Fruit fly (Drosophila melanogaster) Kc167 (cell line): Measurements from ENCODE around the gene CG14374.

Experiments used
- Myc ChIP-seq: fragments of >200 bp; optimal IDR thresholded peaks from 2 replicates; lab custom pipeline; 2017; ENCODE audit warnings: missing external identifiers
- Sin3A ChIP-seq: fragments of >200 bp; optimal IDR thresholded peaks from 2 replicates; lab custom pipeline; 2018; ENCODE audit warnings: missing external identifiers
- h ChIP-seq: fragments of >200 bp; optimal IDR thresholded peaks from 3 replicates; lab custom pipeline; 2018; ENCODE audit warnings: missing external identifiers
- insv ChIP-seq: fragments of >200 bp; optimal IDR thresholded peaks from 3 replicates; lab custom pipeline; 2018; ENCODE audit warnings: missing external identifiers
- psq ChIP-seq: fragments of >200 bp; optimal IDR thresholded peaks from 2 replicates; lab custom pipeline; 2017; ENCODE audit warnings: missing external identifiers
- ttk ChIP-seq: sonication (Bioruptor generic); optimal IDR thresholded peaks from 2 replicates; lab custom pipeline; 2017; ENCODE audit warnings: missing external identifiers

The CG14374 gene

dm6 chr3R:13388160-13388870 lies 8.6 kb downstream of the CG14374 start, which contains the start of gene CG9799:
Gene CG9799 (minus strand): TSS chr3R:13388709.
- no peak for TF ChIP-seq ttk
- TF ChIP-seq h = peak; percentile 23

- TF ChIP-seq ttk (no peak), Myc (lab: Kevin White, UChicago) (no peak), psq (lab: Kevin White, UChicago) (no peak), insv (lab: Kevin White, UChicago) (no peak), h (no peak), Sin3A (no peak)
Observed at dm6 chr3R:13385105-13385504, 11.8 kb downstream of the CG14374 start.

DNA sequence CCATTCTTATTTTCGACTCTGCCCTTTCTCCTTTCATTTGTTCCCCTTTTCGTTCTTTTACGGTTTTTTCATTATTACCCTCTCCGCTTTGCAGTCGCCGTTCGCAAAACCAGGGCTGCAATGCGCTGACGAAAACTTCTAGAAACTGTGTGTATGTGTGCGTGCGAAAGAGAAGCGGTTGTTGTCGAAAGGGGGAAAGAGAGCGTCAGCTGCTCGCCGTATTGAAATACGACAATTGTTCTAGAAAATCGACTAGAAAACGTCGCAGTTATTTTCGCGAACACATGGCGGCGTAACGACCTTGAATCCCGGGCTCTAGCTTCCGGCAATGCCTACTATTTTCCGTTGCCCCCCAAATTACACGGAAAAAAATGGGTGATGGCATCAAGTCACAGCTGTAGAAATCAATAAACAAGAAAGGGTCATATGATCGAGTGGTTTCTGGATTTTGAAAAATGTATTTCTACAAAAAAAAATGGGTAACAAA lies 14.2 kb downstream of the CG14374 start:
- TF ChIP-seq Myc (lab: Kevin White, UChicago) = no peak

DNA sequence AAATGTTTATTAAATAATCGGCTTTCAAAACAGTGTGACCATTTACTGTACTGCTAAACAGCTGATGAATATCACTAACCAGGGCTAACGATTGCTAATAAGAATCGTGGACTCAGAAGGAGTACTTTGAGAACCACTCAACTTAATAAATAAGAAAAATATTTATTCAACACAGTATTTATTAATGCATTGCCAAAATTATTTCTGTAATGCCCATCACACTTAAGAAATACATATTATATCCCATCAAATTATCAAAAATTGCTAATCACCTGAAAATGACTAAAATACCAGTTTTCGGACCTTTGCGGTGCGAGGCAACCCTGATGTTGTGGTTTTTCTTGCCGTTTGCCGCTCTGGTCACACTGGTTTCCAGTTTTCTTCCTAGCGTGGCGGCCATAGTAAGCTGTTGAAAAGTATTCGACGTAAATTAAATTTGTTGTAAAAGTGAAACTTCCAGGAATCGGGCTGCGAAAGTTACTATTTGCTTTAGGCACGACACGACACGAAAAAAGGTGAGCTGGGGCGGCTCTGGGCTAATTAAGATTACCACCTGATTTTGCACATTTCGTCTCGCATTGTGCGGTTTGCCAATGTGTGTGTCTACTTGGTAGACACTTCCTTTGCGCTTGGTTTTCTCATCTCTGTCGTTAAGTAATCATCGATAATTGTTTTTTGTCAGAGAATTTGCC lies 15.1 kb downstream of the CG14374 start, which contains the start of the genes mRpS21 and Droj2:
Gene mRpS21, minus strand, starts transcription at position 66 of the 692 bp plus-strand sequence.
Gene Droj2, plus strand, starts transcription at position 363 of the 692 bp plus-strand sequence.
- TF ChIP-seq insv (lab: Kevin White, UChicago) (no peak), h (no peak), Sin3A (no peak), ttk (no peak), Myc (lab: Kevin White, UChicago) (no peak), psq (lab: Kevin White, UChicago) (no peak)

DNA sequence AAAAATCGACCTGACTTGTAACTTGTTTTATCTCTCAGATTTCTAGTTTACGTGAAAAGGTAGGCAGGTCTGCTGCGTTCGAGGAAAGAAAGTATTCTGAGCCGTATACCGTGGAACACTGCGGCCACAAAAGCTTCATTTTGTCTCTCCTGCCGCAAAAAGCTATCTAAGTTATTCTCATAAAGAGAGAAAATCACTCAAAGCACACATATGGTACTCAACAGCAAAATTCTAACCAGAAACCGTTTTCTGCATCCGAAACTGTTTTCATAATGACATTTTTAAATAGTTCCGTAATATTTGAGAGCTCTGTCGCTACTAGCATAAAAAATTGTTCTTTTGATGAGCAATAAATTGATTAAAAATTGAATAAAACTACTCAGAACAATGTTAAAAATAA lies 17.3 kb downstream of the CG14374 start, which contains the start of the genes CG9813 and CG8870:
Gene CG9813, minus strand, starts transcription at position 101 of the 400 bp plus-strand sequence.
Gene CG8870, plus strand, starts transcription at position 168 of the 400 bp plus-strand sequence.
- no peak for TF ChIP-seq psq (lab: Kevin White, UChicago)
- no peak for TF ChIP-seq h
- no peak for TF ChIP-seq Sin3A
- no peak for TF ChIP-seq insv (lab: Kevin White, UChicago)

DNA sequence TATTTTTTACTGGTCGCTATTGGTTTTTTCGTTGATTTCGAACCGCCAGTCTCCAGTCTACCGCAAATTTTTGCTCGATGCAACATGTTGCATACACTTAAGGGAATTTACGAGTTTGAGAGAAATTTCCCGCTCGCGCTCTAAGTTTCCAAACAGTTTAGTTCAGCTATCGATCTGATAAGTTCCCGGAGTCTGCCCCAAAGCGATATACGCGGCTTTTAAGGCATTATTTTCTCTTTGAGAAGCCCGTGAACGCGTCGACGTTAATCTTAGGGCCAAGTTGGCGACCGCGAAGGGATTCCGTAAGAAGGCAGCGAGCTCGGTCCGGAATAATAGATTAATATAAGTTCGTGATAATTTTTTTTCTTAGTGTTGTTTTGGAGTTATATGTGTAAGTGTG lies 22.0 kb downstream of the CG14374 start:
- no peak for TF ChIP-seq Sin3A

- TF ChIP-seq h = no peak
- no peak for TF ChIP-seq Myc (lab: Kevin White, UChicago)
- TF ChIP-seq insv (lab: Kevin White, UChicago) = no peak
- TF ChIP-seq ttk = no peak
- no peak for TF ChIP-seq psq (lab: Kevin White, UChicago)
- TF ChIP-seq Sin3A = no peak
Observed at dm6 chr3R:13371840-13372680, 24.9 kb downstream of the CG14374 start, which contains the start of the genes Lip3 and CG34309. Gene Lip3 (minus strand): TSS chr3R:13371904. Gene CG34309 (plus strand): TSS chr3R:13372630.

DNA sequence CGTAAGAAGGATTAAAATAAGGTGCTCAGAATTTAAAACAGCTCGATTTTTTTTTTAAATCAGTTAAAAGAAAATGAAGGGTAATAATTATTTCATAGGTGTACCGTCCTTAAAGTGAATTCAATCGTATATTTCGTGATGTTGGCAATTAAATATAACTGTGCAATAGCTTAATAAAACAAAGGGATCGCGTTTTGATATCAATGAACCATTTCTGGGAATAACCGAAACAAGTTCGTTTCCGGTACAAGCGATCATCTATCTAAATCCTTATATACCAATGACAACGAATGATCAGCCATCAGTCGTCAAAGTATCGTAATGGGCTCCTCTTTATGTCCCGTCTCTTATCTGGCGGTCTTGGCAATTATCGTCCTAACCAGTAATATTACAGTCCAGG lies 27.6 kb downstream of the CG14374 start, which contains the start of gene CheA87a:
Gene CheA87a, plus strand, starts transcription at position 301 of the 400 bp plus-strand sequence.
- no peak for TF ChIP-seq h
- no peak for TF ChIP-seq psq (lab: Kevin White, UChicago)
- TF ChIP-seq ttk = no peak
- no peak for TF ChIP-seq Myc (lab: Kevin White, UChicago)
- TF ChIP-seq Sin3A = no peak
- TF ChIP-seq insv (lab: Kevin White, UChicago) = no peak

DNA sequence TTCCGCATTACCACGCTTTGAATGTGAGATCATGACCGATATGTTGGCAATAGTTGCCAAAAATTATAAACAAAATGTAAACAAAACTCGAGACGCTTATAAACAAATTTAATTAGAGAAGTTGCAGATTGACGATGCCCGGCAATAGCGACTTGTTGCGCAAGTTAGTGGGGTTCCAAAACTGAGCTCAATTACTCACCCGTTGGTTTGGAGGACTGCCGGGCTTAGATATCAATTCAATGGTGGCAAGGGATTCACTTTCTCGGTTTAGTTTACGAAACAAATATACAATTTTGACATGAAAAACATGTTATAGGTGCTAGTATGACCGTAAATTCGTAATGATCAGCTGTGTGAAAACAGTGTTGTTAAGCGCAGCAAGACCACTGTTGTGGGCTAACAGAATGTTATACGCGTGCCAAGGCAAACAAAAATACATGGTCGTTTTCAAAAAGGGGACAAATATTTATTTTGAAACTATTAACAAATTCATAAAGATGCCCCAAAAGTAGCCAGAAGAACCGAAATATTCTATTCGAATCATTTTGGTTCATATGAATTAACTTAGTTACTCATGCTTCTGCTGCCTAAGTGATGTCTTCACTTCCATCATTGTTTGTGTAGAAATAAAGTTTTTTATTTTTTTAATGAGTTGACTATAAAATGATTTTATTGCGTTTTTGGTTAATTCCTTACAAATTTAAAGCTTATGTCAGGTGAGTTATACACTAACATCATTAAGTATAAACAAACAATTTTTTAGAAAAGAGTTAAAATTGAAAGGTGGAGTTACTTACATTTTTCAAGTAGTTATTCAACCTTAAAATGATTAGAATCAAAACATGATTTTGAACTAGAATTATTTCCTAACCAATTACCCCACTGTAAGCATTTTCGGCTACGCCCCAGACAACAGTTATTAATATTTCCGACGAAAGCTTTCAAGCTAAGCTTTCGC lies 30.1 kb downstream of the CG14374 start, which contains the start of gene Elp6:
Gene Elp6, minus strand, starts transcription at position 350 of the 958 bp plus-strand sequence.
- TF ChIP-seq psq (lab: Kevin White, UChicago) (no peak), h (no peak), insv (lab: Kevin White, UChicago) (no peak), Sin3A (no peak), ttk (no peak), Myc (lab: Kevin White, UChicago) (no peak)

DNA sequence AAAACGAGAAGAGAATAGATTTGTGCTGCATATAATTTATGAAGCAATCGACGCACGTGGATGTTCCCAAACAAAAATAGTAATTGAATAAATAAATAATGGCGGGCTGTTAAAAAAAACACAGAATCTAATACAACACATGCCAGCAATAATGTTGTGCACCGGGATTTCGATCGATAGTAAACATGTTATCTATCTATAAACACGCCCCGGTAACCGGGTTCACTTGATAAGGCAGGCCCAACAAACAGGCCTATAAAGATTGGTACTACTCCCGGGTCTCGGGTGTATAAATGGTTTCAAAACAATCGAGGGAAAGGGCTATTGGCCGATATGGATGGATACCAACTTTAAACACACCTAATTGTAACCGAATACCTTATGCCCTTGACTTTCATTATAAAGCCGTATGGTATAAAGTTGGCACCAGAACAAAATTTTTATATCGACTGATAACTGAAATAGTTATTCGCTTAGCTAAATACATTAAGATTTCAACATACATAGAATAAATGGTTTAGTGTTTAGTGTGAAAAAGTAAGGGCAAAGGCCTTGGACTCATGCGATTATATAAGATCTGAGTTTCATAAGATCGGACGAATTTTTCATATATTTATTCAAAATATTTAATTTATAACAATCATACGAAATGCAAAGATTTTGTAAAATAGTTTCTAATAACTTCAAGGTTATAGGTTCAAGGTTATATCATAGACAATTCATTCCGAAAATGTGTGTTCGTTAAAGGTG lies 31.1 kb downstream of the CG14374 start:
- TF ChIP-seq h (no peak), ttk (no peak), psq (lab: Kevin White, UChicago) (no peak)
